Fruit fly (Drosophila melanogaster) whole organism, wandering third instar larva: Measurements from ENCODE around the gene nac.

ENCODE experiments used
- Abd-B ChIP-seq: fragments of >200 bp; optimal IDR thresholded peaks from 2 replicates; lab custom pipeline; 2017; ENCODE audit warnings: missing biosample characterization, missing genetic modification characterization
- CG32264 ChIP-seq: fragments of 200-800 bp; sonication (Bioruptor generic); optimal IDR thresholded peaks from 2 replicates; lab custom pipeline; 2016; ENCODE audit warnings: missing biosample characterization, missing genetic modification characterization
- CG9705 ChIP-seq: fragments of 200-800 bp; sonication (Bioruptor generic); optimal IDR thresholded peaks from 2 replicates; lab custom pipeline; 2018; ENCODE audit warnings: missing biosample characterization, mild to moderate bottlenecking, missing genetic modification characterization
- CrebA ChIP-seq: fragments of 200-800 bp; sonication (Bioruptor generic); optimal IDR thresholded peaks from 2 replicates; lab custom pipeline; 2016; ENCODE audit warnings: missing biosample characterization, mild to moderate bottlenecking, missing genetic modification characterization, borderline replicate concordance
- Dfd ChIP-seq: fragments of >200 bp; optimal IDR thresholded peaks from 2 replicates; lab custom pipeline; 2017; ENCODE audit warnings: missing biosample characterization, missing genetic modification characterization
- Dif ChIP-seq: fragments of 200-275, 200-300 bp; sonication (Bioruptor generic); optimal IDR thresholded peaks from 2 replicates; lab custom pipeline; 2018; ENCODE audit warnings: missing biosample characterization, missing genetic modification characterization; ENCODE audit not compliant: partially characterized antibody
- GATAd ChIP-seq: sonication (Bioruptor generic); optimal IDR thresholded peaks from 2 replicates; lab custom pipeline; 2016; ENCODE audit warnings: missing biosample characterization, missing genetic modification characterization
- HLH106 ChIP-seq: fragments of 200-800 bp; optimal IDR thresholded peaks from 3 replicates; lab custom pipeline; 2019; ENCODE audit warnings: missing biosample characterization, mild to moderate bottlenecking, missing genetic modification characterization, moderate library complexity
- Hnf4 ChIP-seq: fragments of 200-800 bp; sonication (Bioruptor generic); optimal IDR thresholded peaks from 2 replicates; lab custom pipeline; 2016; ENCODE audit warnings: missing biosample characterization, mild to moderate bottlenecking, missing genetic modification characterization
- Hr78 ChIP-seq: fragments of >200 bp; optimal IDR thresholded peaks from 2 replicates; lab custom pipeline; 2017; ENCODE audit warnings: missing biosample characterization, missing genetic modification characterization
- Hr83 ChIP-seq: fragments of 200-300 bp; sonication (Bioruptor generic); optimal IDR thresholded peaks from 2 replicates; lab custom pipeline; 2016; ENCODE audit warnings: missing biosample characterization, mild to moderate bottlenecking, missing genetic modification characterization, moderate library complexity; ENCODE audit not compliant: poor library complexity, severe bottlenecking
- Jra ChIP-seq: sonication (Bioruptor generic); optimal IDR thresholded peaks from 2 replicates; lab custom pipeline; 2016; ENCODE audit warnings: missing biosample characterization, missing genetic modification characterization
- Mio ChIP-seq: sonication (Bioruptor generic); optimal IDR thresholded peaks from 2 replicates; lab custom pipeline; 2016; ENCODE audit warnings: missing biosample characterization, missing genetic modification characterization
- Myc ChIP-seq: fragments of >200 bp; optimal IDR thresholded peaks from 2 replicates; lab custom pipeline; 2017
- N ChIP-seq: fragments of >200 bp; optimal IDR thresholded peaks from 2 replicates; lab custom pipeline; 2018; ENCODE audit warnings: missing biosample characterization, missing external identifiers, missing genetic modification characterization
- OdsH ChIP-seq: fragments of 200-800 bp; sonication (Bioruptor generic); optimal IDR thresholded peaks from 2 replicates; lab custom pipeline; 2016; ENCODE audit warnings: missing biosample characterization, mild to moderate bottlenecking, missing genetic modification characterization
- Rel ChIP-seq, 2 experiments: fragments of 200-800 bp; sonication (Bioruptor generic) in 1 of 2; optimal IDR thresholded peaks; 2 replicates in 1 of 2; 3 replicates in 1 of 2; lab custom pipeline; 2016 to 2019; ENCODE audit warnings: mild to moderate bottlenecking in 2 of 2, missing biosample characterization in 2 of 2, missing genetic modification characterization in 2 of 2, moderate library complexity in 1 of 2
- Sp1 ChIP-seq: fragments of 200-800 bp; sonication (Bioruptor generic); optimal IDR thresholded peaks from 3 replicates; lab custom pipeline; 2019; ENCODE audit warnings: missing biosample characterization, mild to moderate bottlenecking, missing genetic modification characterization, moderate library complexity
- Vsx2 ChIP-seq: fragments of 200-300, 225-300 bp; sonication (Bioruptor generic); optimal IDR thresholded peaks from 2 replicates; lab custom pipeline; 2018; ENCODE audit warnings: missing biosample characterization, missing genetic modification characterization; ENCODE audit not compliant: partially characterized antibody
- br ChIP-seq: fragments of 200-800 bp; sonication (Bioruptor generic); optimal IDR thresholded peaks from 2 replicates; lab custom pipeline; 2016; ENCODE audit warnings: missing biosample characterization, missing genetic modification characterization
- brk ChIP-seq: fragments of 200-800 bp; sonication (Bioruptor generic); optimal IDR thresholded peaks from 2 replicates; lab custom pipeline; 2016; ENCODE audit warnings: missing biosample characterization, mild to moderate bottlenecking, missing genetic modification characterization
- dl ChIP-seq, 2 experiments: fragments of 175-275, 200-275 bp in 1 of 2; fragments of 200-275 bp in 1 of 2; sonication (Bioruptor generic); optimal IDR thresholded peaks; lab custom pipeline; 2018; ENCODE audit warnings: mild to moderate bottlenecking in 2 of 2, missing biosample characterization in 2 of 2, missing genetic modification characterization in 2 of 2, moderate library complexity in 2 of 2; ENCODE audit not compliant: partially characterized antibody in 2 of 2, insufficient read depth in 1 of 2
- dmrt93B ChIP-seq: fragments of 200-800 bp; sonication (Bioruptor generic); optimal IDR thresholded peaks from 2 replicates; lab custom pipeline; 2018; ENCODE audit warnings: missing biosample characterization, mild to moderate bottlenecking, missing genetic modification characterization
- dsf ChIP-seq: sonication (Bioruptor generic); optimal IDR thresholded peaks from 2 replicates; lab custom pipeline; 2016; ENCODE audit warnings: missing biosample characterization, missing genetic modification characterization, borderline replicate concordance
- ey ChIP-seq: fragments of 200-800 bp; sonication (Bioruptor generic); optimal IDR thresholded peaks from 2 replicates; lab custom pipeline; 2016; ENCODE audit warnings: missing biosample characterization, missing genetic modification characterization
- foxo ChIP-seq, 2 experiments: fragments of 200-800 bp; sonication (Bioruptor generic); optimal IDR thresholded peaks; 2 replicates in 1 of 2; 3 replicates in 1 of 2; lab custom pipeline; 2016 to 2017; ENCODE audit warnings: missing biosample characterization in 2 of 2, missing genetic modification characterization in 2 of 2
- fru ChIP-seq: fragments of 200-800 bp; sonication (Bioruptor generic); optimal IDR thresholded peaks from 3 replicates; lab custom pipeline; 2016; ENCODE audit warnings: missing biosample characterization, mild to moderate bottlenecking, missing genetic modification characterization
- h ChIP-seq: fragments of 200-800 bp; sonication (Bioruptor generic); optimal IDR thresholded peaks from 3 replicates; lab custom pipeline; 2016; ENCODE audit warnings: missing biosample characterization, mild to moderate bottlenecking, missing genetic modification characterization
- jim ChIP-seq: fragments of 175-275, 200-325 bp; sonication (Bioruptor generic); optimal IDR thresholded peaks from 2 replicates; lab custom pipeline; 2016; ENCODE audit warnings: missing biosample characterization, mild to moderate bottlenecking, missing genetic modification characterization
- lola ChIP-seq: fragments of >200 bp; optimal IDR thresholded peaks from 2 replicates; lab custom pipeline; 2017; ENCODE audit warnings: missing biosample characterization, missing genetic modification characterization
- pan ChIP-seq: fragments of >200 bp; optimal IDR thresholded peaks from 2 replicates; lab custom pipeline; 2017
- psq ChIP-seq: fragments of 200-800 bp; sonication (Bioruptor generic); optimal IDR thresholded peaks from 3 replicates; lab custom pipeline; 2017; ENCODE audit warnings: missing biosample characterization, mild to moderate bottlenecking, missing genetic modification characterization, moderate library complexity
- rgr ChIP-seq: fragments of 200-800 bp; sonication (Bioruptor generic); optimal IDR thresholded peaks from 3 replicates; lab custom pipeline; 2016; ENCODE audit warnings: missing biosample characterization, mild to moderate bottlenecking, missing genetic modification characterization
- sage ChIP-seq: fragments of 200-800 bp; sonication (Bioruptor generic); optimal IDR thresholded peaks from 2 replicates; lab custom pipeline; 2016; ENCODE audit warnings: missing biosample characterization, mild to moderate bottlenecking, missing genetic modification characterization
- sv ChIP-seq: fragments of 200-800 bp; sonication (Bioruptor generic); optimal IDR thresholded peaks from 3 replicates; lab custom pipeline; 2016; ENCODE audit warnings: missing biosample characterization, missing genetic modification characterization
- tai ChIP-seq: sonication (Bioruptor generic); optimal IDR thresholded peaks from 2 replicates; lab custom pipeline; 2016; ENCODE audit warnings: missing biosample characterization, missing genetic modification characterization
- usp ChIP-seq: fragments of >200 bp; optimal IDR thresholded peaks from 2 replicates; lab custom pipeline; 2017; ENCODE audit warnings: missing biosample characterization, missing genetic modification characterization
- woc ChIP-seq: sonication (Bioruptor generic); optimal IDR thresholded peaks from 2 replicates; lab custom pipeline; 2016; ENCODE audit warnings: missing biosample characterization, mild to moderate bottlenecking, missing genetic modification characterization

The nac gene

dm6 chr3R:8269740-8270139 is 34.1 kb downstream of the nac start, which contains the start of gene CG9630:
Gene CG9630 (minus strand): TSS chr3R:8269896.
- TF ChIP-seq OdsH (no peak), Myc (lab: Kevin White, UChicago) (peak; percentile 55), jim (GFP tag; lab: Kevin White, UChicago) (no peak), Dif (peak; percentile 13), N (GFP tag; lab: Kevin White, UChicago) (no peak), Vsx2 (GFP tag; lab: Kevin White, UChicago) (no peak), ey (GFP tag; lab: Kevin White, UChicago) (no peak)

dm6 chr3R:8264302-8265080 is 39.3 kb downstream of the nac start, which contains the start of the genes RPA1 and Mcm2:
Gene RPA1 (minus strand): TSS chr3R:8264451.
Gene Mcm2 (plus strand): TSS chr3R:8264970.
- peak; percentile 69 for TF ChIP-seq ey (GFP tag; lab: Kevin White, UChicago)
- TF ChIP-seq foxo (GFP tag; optimal IDR thresholded peaks at IDR 0.05; lab: Kevin White, UChicago), result peak in 1 of 2 experiments; percentile 89
- no peak for TF ChIP-seq Hnf4 (GFP tag; lab: Kevin White, UChicago)
- no peak for TF ChIP-seq Rel (GFP tag; optimal IDR thresholded peaks at IDR 0.05; lab: Kevin White, UChicago)
- TF ChIP-seq Rel (tag; optimal IDR thresholded peaks at IDR 0.05; lab: Kevin White, UChicago), result peak; percentile 19
- TF ChIP-seq woc (GFP tag; lab: Kevin White, UChicago), result peak; percentile 81
- TF ChIP-seq pan (lab: Kevin White, UChicago), result no peak
- peak; percentile 84 for TF ChIP-seq Sp1 (GFP tag; lab: Kevin White, UChicago)
- TF ChIP-seq CG9705 (GFP tag; lab: Kevin White, UChicago), result peak; percentile 64
- peak; percentile 77 for TF ChIP-seq psq
- TF ChIP-seq Vsx2 (GFP tag; lab: Kevin White, UChicago), result no peak
- TF ChIP-seq N (GFP tag; lab: Kevin White, UChicago), result no peak
- TF ChIP-seq Hr78 (GFP tag; lab: Kevin White, UChicago), result no peak
- peak; percentile 1 for TF ChIP-seq Mio (GFP tag; lab: Kevin White, UChicago)
- TF ChIP-seq GATAd, result peak; percentile 8
- TF ChIP-seq Hr83 (GFP tag; lab: Kevin White, UChicago), result peak; percentile 73
- TF ChIP-seq sage (GFP tag; lab: Kevin White, UChicago), result no peak
- no peak for TF ChIP-seq lola
- TF ChIP-seq usp (GFP tag; lab: Kevin White, UChicago), result no peak
- TF ChIP-seq CrebA (GFP tag; lab: Kevin White, UChicago), result no peak
- TF ChIP-seq brk (GFP tag; lab: Kevin White, UChicago), result no peak
- TF ChIP-seq br (GFP tag; lab: Kevin White, UChicago), result peak; percentile 49
- no peak for TF ChIP-seq Dif
- TF ChIP-seq Dfd (GFP tag; lab: Kevin White, UChicago), result no peak
- TF ChIP-seq dmrt93B (GFP tag; lab: Kevin White, UChicago), result peak; percentile 83
- TF ChIP-seq OdsH, result peak; percentile 73
- TF ChIP-seq rgr (GFP tag; lab: Kevin White, UChicago), result peak; percentile 74
- TF ChIP-seq CG32264 (GFP tag; lab: Kevin White, UChicago), result no peak
- TF ChIP-seq h (GFP tag; lab: Kevin White, UChicago), result peak; percentile 75
- no peak for TF ChIP-seq Myc (lab: Kevin White, UChicago)
- no peak for TF ChIP-seq Jra (GFP tag; lab: Kevin White, UChicago)
- TF ChIP-seq jim (GFP tag; lab: Kevin White, UChicago), result peak; percentile 76
- no peak for TF ChIP-seq tai (GFP tag; lab: Kevin White, UChicago)
- TF ChIP-seq fru (GFP tag; lab: Kevin White, UChicago), result peak; percentile 74
- no peak for TF ChIP-seq dl (GFP tag; optimal IDR thresholded peaks at IDR 0.05; lab: Kevin White, UChicago; ENCODE audit: insufficient read depth in 1 of 2, partially characterized antibody in 2 of 2)
- peak; percentile 39 for TF ChIP-seq dsf (GFP tag; lab: Kevin White, UChicago)
- TF ChIP-seq Abd-B, result no peak
- peak; percentile 55 for TF ChIP-seq sv
- peak; percentile 87 for TF ChIP-seq HLH106
